Worm (Caenorhabditis elegans) whole organism, young adult: ENCODE results near the gene D2024.5.

Experiments used
- B0019.2 ChIP-seq: fragments of 200-800 bp; sonication (Bioruptor generic); conservative IDR thresholded peaks from 2 replicates; pipeline ENCODE4 v1.3.6; 2022; ENCODE audit warnings: missing genetic modification reagents, missing genetic modification characterization, missing compliant biosample characterization
- B0035.1 ChIP-seq: sonication (generic microtip); optimal IDR thresholded peaks from 2 replicates; lab custom pipeline; 2016; ENCODE audit warnings: missing genetic modification characterization, mild to moderate bottlenecking, missing compliant biosample characterization, missing genotype, missing genetic modification reagents
- B0336.3 ChIP-seq: fragments of 200-800 bp; sonication (Bioruptor generic); IDR thresholded peaks from 2 replicates; pipeline ENCODE4 v1.3.6; 2022; ENCODE audit warnings: missing genetic modification characterization, missing compliant biosample characterization
- D2030.7 ChIP-seq: fragments of 200-800 bp; sonication (Bioruptor generic); IDR thresholded peaks from 2 replicates; pipeline ENCODE4 v1.3.6; 2022; ENCODE audit warnings: missing genetic modification reagents, missing genetic modification characterization, missing compliant biosample characterization
- F37B4.10 ChIP-seq: fragments of 200-800 bp; sonication (Bioruptor generic); IDR thresholded peaks from 2 replicates; pipeline ENCODE4 v1.3.6; 2022; ENCODE audit warnings: missing genetic modification characterization, missing compliant biosample characterization
- F39B2.1 ChIP-seq: fragments of 200-800 bp; sonication (Bioruptor generic); IDR thresholded peaks from 2 replicates; pipeline ENCODE4 v1.3.6; 2022; ENCODE audit warnings: missing genetic modification reagents, missing genetic modification characterization, missing compliant biosample characterization
- F57C9.4 ChIP-seq: sonication (generic microtip); optimal IDR thresholded peaks from 2 replicates; lab custom pipeline; 2017; ENCODE audit warnings: mild to moderate bottlenecking, missing genetic modification characterization, missing compliant biosample characterization
- K11D2.4 ChIP-seq: fragments of 200-800 bp; sonication (Bioruptor generic); IDR thresholded peaks from 2 replicates; pipeline ENCODE4 v1.3.6; 2022; ENCODE audit warnings: missing genetic modification reagents, missing genetic modification characterization, missing compliant biosample characterization
- K12H6.12 ChIP-seq: fragments of 200-800 bp; sonication (Bioruptor generic); optimal IDR thresholded peaks from 2 replicates; lab custom pipeline; 2018; ENCODE audit warnings: mild to moderate bottlenecking, missing genetic modification characterization, missing compliant biosample characterization
- Y53G8AR.9 ChIP-seq: fragments of 200-800 bp; sonication (Bioruptor generic); conservative IDR thresholded peaks from 2 replicates; pipeline ENCODE4 v1.3.6; 2022; ENCODE audit warnings: missing genetic modification reagents, missing genetic modification characterization, missing compliant biosample characterization
- Y67H2A.10 ChIP-seq: fragments of 200-800 bp; sonication (Bioruptor generic); conservative IDR thresholded peaks from 2 replicates; pipeline ENCODE4 v1.3.6; 2022; ENCODE audit warnings: missing genetic modification reagents, missing genetic modification characterization, missing compliant biosample characterization
- ama-1 ChIP-seq, 3 experiments: fragments of 150-350 bp in 1 of 3; sonication (generic microtip) in 2 of 3; optimal IDR thresholded peaks; 2 replicates each; lab custom pipeline; 2014 to 2018; ENCODE audit warnings: missing biosample characterization in 2 of 3, missing genetic modification characterization in 2 of 3, missing genetic modification reagents in 2 of 3
- atf-7 ChIP-seq: sonication (generic microtip); optimal IDR thresholded peaks from 2 replicates; lab custom pipeline; 2017; ENCODE audit warnings: mild to moderate bottlenecking, missing genetic modification characterization, missing compliant biosample characterization
- athp-1 ChIP-seq: sonication (generic microtip); optimal IDR thresholded peaks from 2 replicates; lab custom pipeline; 2017; ENCODE audit warnings: mild to moderate bottlenecking, missing genetic modification characterization, missing compliant biosample characterization
- attf-3 ChIP-seq: fragments of 200-800 bp; sonication (Bioruptor generic); conservative IDR thresholded peaks from 2 replicates; pipeline ENCODE4 v1.3.6; 2022; ENCODE audit warnings: missing genetic modification reagents, missing genetic modification characterization, missing compliant biosample characterization
- attf-5 ChIP-seq: fragments of 200-800 bp; sonication (Bioruptor generic); optimal IDR thresholded peaks from 2 replicates; lab custom pipeline; 2018; ENCODE audit warnings: mild to moderate bottlenecking, missing genetic modification characterization, missing compliant biosample characterization
- bed-2 ChIP-seq: fragments of 200-800 bp; sonication (Bioruptor generic); IDR thresholded peaks from 2 replicates; pipeline ENCODE4 v1.3.6; 2022; ENCODE audit warnings: missing genetic modification reagents, missing genetic modification characterization, missing compliant biosample characterization
- cebp-1 ChIP-seq, 2 experiments: fragments of 200-800 bp in 1 of 2; sonication (Bioruptor generic) in 1 of 2; sonication (generic microtip) in 1 of 2; IDR thresholded peaks in 1 of 2; optimal IDR thresholded peaks in 1 of 2; 2 replicates each; pipeline versions ENCODE4 v1.3.6 to Lab custom; 2017 to 2022; ENCODE audit warnings: missing compliant biosample characterization in 2 of 2, missing genetic modification characterization in 2 of 2, mild to moderate bottlenecking in 1 of 2, missing genetic modification reagents in 1 of 2, moderate library complexity in 1 of 2
- cebp-2 ChIP-seq: fragments of 200-800 bp; sonication (Bioruptor generic); IDR thresholded peaks from 2 replicates; pipeline ENCODE4 v1.3.6; 2022; ENCODE audit warnings: missing genetic modification characterization, missing compliant biosample characterization
- ceh-40 ChIP-seq: fragments of 200-800 bp; sonication (Bioruptor generic); IDR thresholded peaks from 2 replicates; pipeline ENCODE4 v1.3.6; 2022; ENCODE audit warnings: missing genetic modification characterization, missing compliant biosample characterization
- die-1 ChIP-seq: sonication (generic microtip); optimal IDR thresholded peaks from 2 replicates; lab custom pipeline; 2016; ENCODE audit warnings: missing genotype, mild to moderate bottlenecking, missing genetic modification characterization, missing compliant biosample characterization
- dpff-1 ChIP-seq: sonication (generic microtip); optimal IDR thresholded peaks from 2 replicates; lab custom pipeline; 2017; ENCODE audit warnings: mild to moderate bottlenecking, missing genetic modification characterization, missing compliant biosample characterization
- efl-1 ChIP-seq: fragments of 150-350 bp; optimal IDR thresholded peaks from 2 replicates; lab custom pipeline; 2014; ENCODE audit warnings: missing biosample characterization, missing genetic modification reagents, missing genetic modification characterization
- egrh-3 ChIP-seq: fragments of 200-800 bp; sonication (Bioruptor generic); IDR thresholded peaks from 2 replicates; pipeline ENCODE4 v1.3.6; 2022; ENCODE audit warnings: missing genetic modification reagents, missing genetic modification characterization, missing compliant biosample characterization
- fkh-3 ChIP-seq: sonication (generic microtip); optimal IDR thresholded peaks from 2 replicates; lab custom pipeline; 2016; ENCODE audit warnings: mild to moderate bottlenecking, missing genetic modification characterization, missing compliant biosample characterization
- hlh-12 ChIP-seq: sonication (generic microtip); optimal IDR thresholded peaks from 2 replicates; lab custom pipeline; 2016; ENCODE audit warnings: missing genetic modification characterization, missing compliant biosample characterization
- lag-1 ChIP-seq: fragments of 200-800 bp; sonication (Bioruptor generic); IDR thresholded peaks from 2 replicates; pipeline ENCODE4 v1.3.6; 2022; ENCODE audit warnings: missing genetic modification reagents, missing genetic modification characterization, missing compliant biosample characterization
- let-526 ChIP-seq: fragments of 200-800 bp; sonication (Bioruptor generic); IDR thresholded peaks from 2 replicates; pipeline ENCODE4 v1.3.6; 2022; ENCODE audit warnings: missing genetic modification reagents, missing genetic modification characterization, missing compliant biosample characterization
- lin-40 ChIP-seq: sonication (generic microtip); optimal IDR thresholded peaks from 2 replicates; lab custom pipeline; 2016; ENCODE audit warnings: missing genetic modification characterization, mild to moderate bottlenecking, missing compliant biosample characterization, missing genotype, missing genetic modification reagents
- lin-54 ChIP-seq: fragments of 200-800 bp; sonication (Bioruptor generic); optimal IDR thresholded peaks from 2 replicates; lab custom pipeline; 2018; ENCODE audit warnings: mild to moderate bottlenecking, missing genetic modification characterization, missing compliant biosample characterization
- lsy-27 ChIP-seq: sonication (generic microtip); optimal IDR thresholded peaks from 2 replicates; lab custom pipeline; 2017; ENCODE audit warnings: missing genetic modification characterization, mild to moderate bottlenecking, missing compliant biosample characterization, antibody characterized with exemption, missing genotype, borderline replicate concordance; ENCODE audit not compliant: insufficient read depth
- mcd-1 ChIP-seq: fragments of 200-800 bp; sonication (Bioruptor generic); IDR thresholded peaks from 2 replicates; pipeline ENCODE4 v1.3.6; 2022; ENCODE audit warnings: missing genetic modification reagents, missing genetic modification characterization, missing compliant biosample characterization
- mel-28 ChIP-seq: sonication (generic microtip); optimal IDR thresholded peaks from 2 replicates; lab custom pipeline; 2016; ENCODE audit warnings: borderline replicate concordance, mild to moderate bottlenecking, missing genetic modification characterization, missing compliant biosample characterization
- mxl-1 ChIP-seq: sonication (generic microtip); optimal IDR thresholded peaks from 2 replicates; lab custom pipeline; 2016; ENCODE audit warnings: missing genetic modification characterization, missing compliant biosample characterization
- nhr-179 ChIP-seq: sonication (generic microtip); optimal IDR thresholded peaks from 2 replicates; lab custom pipeline; 2016; ENCODE audit warnings: mild to moderate bottlenecking, missing genetic modification characterization, missing compliant biosample characterization
- nhr-80 ChIP-seq: sonication (generic microtip); optimal IDR thresholded peaks from 2 replicates; lab custom pipeline; 2016; ENCODE audit warnings: missing genetic modification characterization, missing compliant biosample characterization
- pbrm-1 ChIP-seq: fragments of 200-800 bp; sonication (Bioruptor generic); IDR thresholded peaks from 2 replicates; pipeline ENCODE4 v1.3.6; 2022; ENCODE audit warnings: missing genetic modification reagents, missing genetic modification characterization, missing compliant biosample characterization
- rcor-1 ChIP-seq: fragments of 200-800 bp; sonication (Bioruptor generic); IDR thresholded peaks from 2 replicates; pipeline ENCODE4 v1.3.6; 2022; ENCODE audit warnings: missing genetic modification reagents, missing genetic modification characterization, missing compliant biosample characterization
- somi-1 ChIP-seq: fragments of 200-800 bp; sonication (Bioruptor generic); optimal IDR thresholded peaks from 2 replicates; lab custom pipeline; 2018; ENCODE audit warnings: mild to moderate bottlenecking, missing genetic modification characterization, missing compliant biosample characterization
- sptf-2 ChIP-seq: fragments of 200-800 bp; sonication (Bioruptor generic); optimal IDR thresholded peaks from 2 replicates; lab custom pipeline; 2018; ENCODE audit warnings: mild to moderate bottlenecking, missing genetic modification characterization, missing compliant biosample characterization
- tbx-9 ChIP-seq: sonication (generic microtip); optimal IDR thresholded peaks from 2 replicates; lab custom pipeline; 2016; ENCODE audit warnings: borderline replicate concordance, missing genetic modification characterization, inconsistent platforms, missing compliant biosample characterization
- tlf-1 ChIP-seq: fragments of 200-800 bp; sonication (Bioruptor generic); optimal IDR thresholded peaks from 2 replicates; lab custom pipeline; 2018; ENCODE audit warnings: mild to moderate bottlenecking, missing genetic modification characterization, missing compliant biosample characterization
- unc-130 ChIP-seq: sonication (generic microtip); optimal IDR thresholded peaks from 2 replicates; lab custom pipeline; 2016; ENCODE audit warnings: missing genetic modification reagents, missing genetic modification characterization, missing compliant biosample characterization
- xnd-1 ChIP-seq: sonication (generic microtip); optimal IDR thresholded peaks from 2 replicates; lab custom pipeline; 2016; ENCODE audit warnings: missing genotype, missing genetic modification reagents, missing genetic modification characterization, missing compliant biosample characterization
- zim-3 ChIP-seq: sonication (generic microtip); optimal IDR thresholded peaks from 2 replicates; lab custom pipeline; 2017; ENCODE audit warnings: mild to moderate bottlenecking, missing genetic modification characterization, moderate library complexity, missing compliant biosample characterization
- ztf-22 ChIP-seq: fragments of 200-800 bp; sonication (Bioruptor generic); optimal IDR thresholded peaks from 2 replicates; lab custom pipeline; 2018; ENCODE audit warnings: mild to moderate bottlenecking, missing genetic modification characterization, moderate library complexity, missing compliant biosample characterization
- ztf-26 ChIP-seq: sonication (generic microtip); optimal IDR thresholded peaks from 2 replicates; lab custom pipeline; 2017; ENCODE audit warnings: missing genetic modification characterization, missing compliant biosample characterization

The D2024.5 gene

DNA sequence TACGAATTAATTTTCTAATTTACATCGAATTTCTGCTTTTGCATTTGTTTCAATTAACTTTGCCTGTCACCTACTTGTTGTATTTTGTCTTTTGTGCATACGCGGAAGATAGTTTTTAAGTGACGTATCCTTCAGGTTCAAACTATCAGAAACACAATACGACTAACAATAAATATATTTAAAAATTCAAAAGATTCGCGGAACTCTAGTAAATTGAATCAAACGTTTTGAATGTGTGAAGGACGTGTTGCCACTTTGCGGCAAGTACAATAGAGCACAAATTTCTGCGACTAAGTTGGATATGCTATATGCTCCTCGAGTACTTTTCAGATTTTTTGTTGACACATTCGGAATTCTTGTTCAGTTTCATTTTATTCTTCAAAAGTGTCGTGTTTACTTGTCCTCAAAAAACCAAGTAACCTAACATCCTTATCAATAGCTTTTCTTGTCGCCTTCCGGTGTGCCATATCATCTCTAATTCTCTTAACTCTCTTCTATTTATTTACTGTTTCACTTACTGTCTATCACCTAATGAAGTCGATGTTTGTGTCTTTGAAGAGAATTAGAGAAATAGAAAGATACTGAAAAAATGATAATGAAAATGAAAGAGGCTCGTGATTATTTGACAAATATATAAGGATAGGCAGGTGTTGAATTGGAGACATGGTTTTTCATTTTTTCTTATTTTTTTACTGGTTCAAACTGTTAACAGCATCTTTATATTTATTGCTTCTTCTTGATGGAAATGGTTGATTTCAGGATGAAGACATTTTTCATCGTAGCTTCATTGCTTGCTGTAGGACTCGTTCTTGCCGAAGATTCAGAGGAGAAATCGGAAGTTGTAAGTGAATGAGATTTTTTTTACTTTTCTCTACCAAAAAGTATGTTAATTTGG is 39.3 kb downstream of the D2024.5 start, which contains the start of gene srlf-7:
Gene srlf-7 (plus strand): TSS at position 760 of the 895 bp plus-strand sequence.
- TF ChIP-seq ztf-26 (tag; lab: Kevin White, UChicago) (peak; percentile 31), sptf-2 (GFP tag; lab: Kevin White, UChicago) (no peak), B0019.2 (GFP tag; lab: Robert Waterston, UW) (no peak), K11D2.4 (GFP tag; lab: Robert Waterston, UW) (no peak), ama-1 (optimal IDR thresholded peaks at IDR 0.05; lab: Kevin White, UChicago) (no peak), ama-1 (GFP tag; optimal IDR thresholded peaks at IDR 0.05; lab: Kevin White, UChicago) (no peak), lag-1 (no peak), zim-3 (tag; lab: Kevin White, UChicago) (no peak), tbx-9 (no peak), ceh-40 (no peak), Y53G8AR.9 (GFP tag; lab: Robert Waterston, UW) (no peak), B0035.1 (tag; lab: Kevin White, UChicago) (no peak), egrh-3 (no peak), efl-1 (no peak), ztf-22 (GFP tag; lab: Kevin White, UChicago) (peak; percentile 54), attf-3 (no peak), tlf-1 (GFP tag; lab: Kevin White, UChicago) (no peak), mel-28 (no peak), dpff-1 (no peak), Y67H2A.10 (GFP tag; lab: Robert Waterston, UW) (no peak), lin-54 (GFP tag; lab: Kevin White, UChicago) (peak; percentile 11), cebp-2 (no peak), cebp-1 (GFP tag; IDR thresholded peaks at IDR 0.05; lab: Robert Waterston, UW) (no peak), cebp-1 (tag; optimal IDR thresholded peaks at IDR 0.05; lab: Kevin White, UChicago) (no peak), hlh-12 (tag; lab: Kevin White, UChicago) (no peak), F37B4.10 (GFP tag; lab: Robert Waterston, UW) (no peak), bed-2 (GFP tag; lab: Robert Waterston, UW) (no peak), nhr-179 (tag; lab: Kevin White, UChicago) (no peak), athp-1 (no peak), somi-1 (GFP tag; lab: Kevin White, UChicago) (no peak), mxl-1 (tag; lab: Kevin White, UChicago) (no peak), xnd-1 (tag; lab: Kevin White, UChicago) (no peak), rcor-1 (no peak), lin-40 (tag; lab: Kevin White, UChicago) (peak; percentile 63), mcd-1 (no peak), F57C9.4 (tag; lab: Kevin White, UChicago) (no peak), D2030.7 (GFP tag; lab: Robert Waterston, UW) (no peak), B0336.3 (GFP tag; lab: Robert Waterston, UW) (no peak), K12H6.12 (tag; lab: Kevin White, UChicago) (no peak), fkh-3 (tag; lab: Kevin White, UChicago) (no peak), die-1 (no peak), atf-7 (tag; lab: Kevin White, UChicago) (peak; percentile 66), F39B2.1 (GFP tag; lab: Robert Waterston, UW) (no peak), attf-5 (GFP tag; lab: Kevin White, UChicago) (peak; percentile 51), nhr-80 (peak; percentile 96), let-526 (GFP tag; lab: Robert Waterston, UW) (no peak), unc-130 (GFP tag; lab: Kevin White, UChicago) (no peak), lsy-27 (tag; lab: Kevin White, UChicago) (no peak), pbrm-1 (GFP tag; lab: Robert Waterston, UW) (no peak)
